Fruit fly (Drosophila melanogaster) S2 (cell line): Measurements from ENCODE around the gene GstD10.

Source experiments
- CG8478 ChIP-seq: fragments of >200 bp; optimal IDR thresholded peaks from 2 replicates; lab custom pipeline; 2018
- CTCF ChIP-seq, 2 experiments: fragments of >200 bp; optimal IDR thresholded peaks; 2 replicates each; lab custom pipeline; 2018

DNA sequence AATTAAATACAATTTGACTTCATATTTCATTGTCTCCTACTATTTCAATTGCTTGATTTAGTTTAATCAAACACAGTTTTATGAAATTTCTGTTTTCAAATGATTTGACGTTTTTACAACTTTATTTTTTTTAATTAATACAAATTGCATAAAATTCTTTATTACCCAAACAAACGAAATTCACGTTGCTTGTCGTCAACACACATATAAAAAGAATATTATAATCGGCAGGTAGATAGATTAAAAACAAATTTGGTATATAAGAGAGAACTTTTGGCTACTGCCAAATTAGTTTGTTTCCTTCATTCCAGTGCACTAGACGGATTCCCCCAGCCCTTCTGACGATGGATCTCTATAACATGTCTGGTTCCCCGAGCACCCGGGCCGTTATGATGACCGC is 11.3 kb upstream of the GstD10 start, which contains the start of gene GstD6:
- no peak for TF ChIP-seq CG8478 (lab: Kevin White, UChicago)
- TF ChIP-seq CTCF (optimal IDR thresholded peaks at IDR 0.05; lab: Kevin White, UChicago), result no peak
